Worm (Caenorhabditis elegans) whole organism, early embryonic: Measurements from ENCODE around the gene R03H10.6.

Experiments
- B0310.2 ChIP-seq: sonication (generic microtip); optimal IDR thresholded peaks from 2 replicates; lab custom pipeline; 2016; ENCODE audit warnings: mild to moderate bottlenecking, missing genetic modification characterization, missing compliant biosample characterization
- F13C5.2 ChIP-seq: sonication (generic microtip); optimal IDR thresholded peaks from 2 replicates; lab custom pipeline; 2017; ENCODE audit warnings: mild to moderate bottlenecking, missing genetic modification characterization, inconsistent platforms, missing compliant biosample characterization
- aly-1 ChIP-seq: sonication (generic microtip); optimal IDR thresholded peaks from 2 replicates; lab custom pipeline; 2016; ENCODE audit warnings: missing genetic modification characterization, missing compliant biosample characterization
- ama-1 ChIP-seq: fragments of 150-350 bp; optimal IDR thresholded peaks from 2 replicates; lab custom pipeline; 2014
- flt-1 ChIP-seq: fragments of 200-800 bp; sonication (Bioruptor generic); IDR thresholded peaks from 2 replicates; pipeline ENCODE4 v1.3.6; 2022; ENCODE audit warnings: missing genetic modification characterization, missing compliant biosample characterization
- hmbx-1 ChIP-seq: sonication (generic microtip); optimal IDR thresholded peaks from 2 replicates; lab custom pipeline; 2016; ENCODE audit warnings: mild to moderate bottlenecking, missing genetic modification characterization, missing compliant biosample characterization
- pes-1 ChIP-seq: fragments of 200-800 bp; sonication (Bioruptor generic); IDR thresholded peaks from 2 replicates; pipeline ENCODE4 v1.3.6; 2022; ENCODE audit warnings: missing genetic modification reagents, missing genetic modification characterization, missing compliant biosample characterization
- sea-1 ChIP-seq: fragments of 200-800 bp; sonication (Bioruptor generic); conservative IDR thresholded peaks from 2 replicates; pipeline ENCODE4 v1.3.6; 2022; ENCODE audit warnings: missing genetic modification characterization, missing compliant biosample characterization
- tbx-37 ChIP-seq: fragments of 200-800 bp; sonication (Bioruptor generic); conservative IDR thresholded peaks from 2 replicates; pipeline ENCODE4 v1.3.6; 2022; ENCODE audit warnings: missing genetic modification reagents, missing genetic modification characterization, missing compliant biosample characterization

DNA sequence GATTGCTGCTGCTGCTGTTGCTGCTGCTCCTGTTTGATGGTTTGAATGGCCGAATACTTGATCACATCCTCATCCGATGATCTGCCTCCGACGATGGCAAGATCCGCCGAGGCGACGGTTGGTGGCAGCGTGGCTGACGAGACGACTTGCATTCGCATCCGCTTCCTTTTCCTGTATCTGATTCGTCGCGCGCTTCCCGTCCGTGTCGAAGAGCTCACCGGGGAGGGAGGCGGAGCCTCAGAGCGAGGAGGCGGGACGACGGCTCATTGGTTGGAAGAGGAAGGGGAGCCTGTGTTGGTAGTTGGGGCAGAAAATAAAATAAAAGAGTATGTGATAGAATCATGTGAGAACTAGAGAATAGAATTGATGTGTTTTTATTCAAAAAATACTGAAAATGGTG, 38.6 kb downstream of the R03H10.6 start:
- TF ChIP-seq hmbx-1, result no peak
- no peak for TF ChIP-seq tbx-37 (GFP tag; lab: Robert Waterston, UW)
- TF ChIP-seq B0310.2, result no peak
- TF ChIP-seq sea-1 (GFP tag; lab: Robert Waterston, UW), result no peak
- no peak for TF ChIP-seq ama-1 (lab: Kevin White, UChicago)
- TF ChIP-seq F13C5.2, result no peak
- no peak for TF ChIP-seq pes-1 (GFP tag; lab: Robert Waterston, UW)
- TF ChIP-seq flt-1 (GFP tag; lab: Robert Waterston, UW), result no peak
- no peak for TF ChIP-seq aly-1 (tag; lab: Kevin White, UChicago)
